Fruit fly (Drosophila melanogaster) whole organism, embryonic: ENCODE data around the gene CG4953.

ENCODE experiments used
- B-H1 ChIP-seq: fragments of 200-800 bp; sonication (Bioruptor generic); IDR thresholded peaks from 3 replicates; pipeline ENCODE4 v1.3.6; 2022; ENCODE audit warnings: missing biosample characterization, missing genetic modification characterization
- Bteb2 ChIP-seq: fragments of 200-800 bp; sonication (Bioruptor generic); optimal IDR thresholded peaks from 2 replicates; lab custom pipeline; 2016; ENCODE audit warnings: missing biosample characterization, missing genetic modification characterization
- CG11504 ChIP-seq: fragments of 200-800 bp; sonication (Bioruptor generic); optimal IDR thresholded peaks from 3 replicates; lab custom pipeline; 2019; ENCODE audit warnings: missing biosample characterization, mild to moderate bottlenecking, missing genetic modification characterization, moderate library complexity
- CG12769 ChIP-seq: fragments of 200-800 bp; sonication (Bioruptor generic); optimal IDR thresholded peaks from 2 replicates; lab custom pipeline; 2019; ENCODE audit warnings: missing biosample characterization, mild to moderate bottlenecking, missing genetic modification characterization, moderate library complexity
- CG14710 ChIP-seq: fragments of 200-800 bp; sonication (Bioruptor generic); optimal IDR thresholded peaks from 3 replicates; lab custom pipeline; 2019; ENCODE audit warnings: missing biosample characterization, mild to moderate bottlenecking, missing genetic modification characterization, moderate library complexity
- CG15696 ChIP-seq: fragments of 200-800 bp; sonication (Bioruptor generic); optimal IDR thresholded peaks from 2 replicates; lab custom pipeline; 2019; ENCODE audit warnings: missing biosample characterization, mild to moderate bottlenecking, missing genetic modification characterization, moderate library complexity
- CG16815 ChIP-seq: fragments of 200-800 bp; sonication (Bioruptor generic); optimal IDR thresholded peaks from 3 replicates; lab custom pipeline; 2017; ENCODE audit warnings: missing biosample characterization, mild to moderate bottlenecking, missing genetic modification characterization
- CG17361 ChIP-seq: fragments of 200-800 bp; sonication (Bioruptor generic); IDR thresholded peaks from 3 replicates; pipeline ENCODE4 v1.3.6; 2022; ENCODE audit warnings: missing biosample characterization, missing genetic modification characterization
- CG18262 ChIP-seq: fragments of 200-800 bp; optimal IDR thresholded peaks from 3 replicates; lab custom pipeline; 2019; ENCODE audit warnings: missing biosample characterization, mild to moderate bottlenecking, missing genetic modification characterization, moderate library complexity
- CG2889 ChIP-seq: fragments of 200-800 bp; sonication (Bioruptor generic); IDR thresholded peaks from 3 replicates; pipeline ENCODE4 v1.3.6; 2022; ENCODE audit warnings: missing biosample characterization, missing genetic modification characterization
- CG3065 ChIP-seq: fragments of 200-800 bp; sonication (Bioruptor generic); optimal IDR thresholded peaks from 2 replicates; lab custom pipeline; 2016; ENCODE audit warnings: missing biosample characterization, missing genetic modification characterization
- CG34422 ChIP-seq: fragments of 200-800 bp; sonication (Bioruptor generic); IDR thresholded peaks from 3 replicates; pipeline ENCODE4 v1.3.6; 2022; ENCODE audit warnings: missing biosample characterization, missing genetic modification characterization
- CG4854 ChIP-seq: fragments of 200-800 bp; sonication (Bioruptor generic); optimal IDR thresholded peaks from 2 replicates; lab custom pipeline; 2016; ENCODE audit warnings: missing biosample characterization, missing genetic modification characterization, inconsistent platforms
- CG7271 ChIP-seq: fragments of 200-800 bp; sonication (Bioruptor generic); optimal IDR thresholded peaks from 2 replicates; lab custom pipeline; 2018; ENCODE audit warnings: missing biosample characterization, mild to moderate bottlenecking, missing genetic modification characterization, moderate library complexity
- CG7987 ChIP-seq: fragments of 200-800 bp; sonication (Bioruptor generic); optimal IDR thresholded peaks from 2 replicates; lab custom pipeline; 2018; ENCODE audit warnings: missing biosample characterization, mild to moderate bottlenecking, missing genetic modification characterization, moderate library complexity
- CG8924 ChIP-seq: fragments of 200-800 bp; optimal IDR thresholded peaks from 3 replicates; lab custom pipeline; 2019; ENCODE audit warnings: missing biosample characterization, mild to moderate bottlenecking, missing genetic modification characterization, moderate library complexity
- Dip2 ChIP-seq: fragments of 200-800 bp; sonication (Bioruptor generic); IDR thresholded peaks from 2 replicates; pipeline ENCODE4 v1.3.6; 2022; ENCODE audit warnings: missing biosample characterization, missing genetic modification characterization
- E2f2 ChIP-seq: fragments of 200-800 bp; sonication (Bioruptor generic); IDR thresholded peaks from 2 replicates; pipeline ENCODE4 v1.3.6; 2022; ENCODE audit warnings: missing biosample characterization, missing genetic modification characterization
- ERR ChIP-seq: fragments of 200-800 bp; sonication (Bioruptor generic); optimal IDR thresholded peaks from 2 replicates; lab custom pipeline; 2016; ENCODE audit warnings: missing biosample characterization, missing genetic modification characterization
- Ets65A ChIP-seq: fragments of 200-800 bp; sonication (Bioruptor generic); peaks from one replicate; lab custom pipeline; 2016; ENCODE audit warnings: missing biosample characterization, missing genetic modification characterization
- Gug ChIP-seq: fragments of 200-800 bp; sonication (Bioruptor generic); IDR thresholded peaks from 4 replicates; pipeline ENCODE4 v1.3.6; 2022; ENCODE audit warnings: missing biosample characterization, missing genetic modification characterization
- Hand ChIP-seq: fragments of 200-800 bp; sonication (Bioruptor generic); optimal IDR thresholded peaks from 2 replicates; lab custom pipeline; 2017; ENCODE audit warnings: mild to moderate bottlenecking, missing biosample characterization, missing genetic modification reagents, missing genetic modification characterization
- MTF-1 ChIP-seq: fragments of 200-800 bp; sonication (Bioruptor generic); optimal IDR thresholded peaks from 2 replicates; lab custom pipeline; 2018; ENCODE audit warnings: missing biosample characterization, mild to moderate bottlenecking, missing genetic modification characterization, borderline replicate concordance
- Mrtf ChIP-seq: fragments of 200-800 bp; sonication (Bioruptor generic); IDR thresholded peaks from 3 replicates; pipeline ENCODE4 v1.3.6; 2022; ENCODE audit warnings: missing biosample characterization, missing genetic modification characterization
- NfI ChIP-seq: fragments of 200-800 bp; sonication (Bioruptor generic); optimal IDR thresholded peaks from 3 replicates; lab custom pipeline; 2018; ENCODE audit warnings: missing biosample characterization, mild to moderate bottlenecking, missing genetic modification characterization, moderate library complexity
- Poxn ChIP-seq: fragments of 200-800 bp; sonication (Bioruptor generic); IDR thresholded peaks from 2 replicates; pipeline ENCODE4 v1.3.6; 2022; ENCODE audit warnings: missing biosample characterization, missing genetic modification characterization
- Side ChIP-seq: fragments of 200-800 bp; sonication (Bioruptor generic); optimal IDR thresholded peaks from 2 replicates; lab custom pipeline; 2016; ENCODE audit warnings: missing biosample characterization, missing genetic modification characterization
- Six4 ChIP-seq: fragments of 200-800 bp; sonication (Bioruptor generic); optimal IDR thresholded peaks from 2 replicates; lab custom pipeline; 2016; ENCODE audit warnings: missing biosample characterization, missing genetic modification characterization
- Spps ChIP-seq: fragments of 200-800 bp; sonication (Bioruptor generic); optimal IDR thresholded peaks from 2 replicates; lab custom pipeline; 2018; ENCODE audit warnings: missing biosample characterization, mild to moderate bottlenecking, missing genetic modification characterization
- Xrp1 ChIP-seq: fragments of 200-800 bp; sonication (Bioruptor generic); IDR thresholded peaks from 2 replicates; pipeline ENCODE4 v1.3.6; 2022; ENCODE audit warnings: missing biosample characterization, missing genetic modification characterization
- al ChIP-seq: fragments of 200-800 bp; sonication (Bioruptor generic); IDR thresholded peaks from 2 replicates; pipeline ENCODE4 v1.3.6; 2022; ENCODE audit warnings: missing biosample characterization, missing genetic modification characterization
- ap ChIP-seq: fragments of 200-800 bp; sonication (Bioruptor generic); IDR thresholded peaks from 2 replicates; pipeline ENCODE4 v1.3.6; 2022; ENCODE audit warnings: missing biosample characterization, missing genetic modification characterization
- chm ChIP-seq: fragments of 200-800 bp; sonication (Bioruptor generic); IDR thresholded peaks from 2 replicates; pipeline ENCODE4 v1.3.6; 2022; ENCODE audit warnings: missing biosample characterization, missing genetic modification characterization
- chn ChIP-seq: fragments of 200-800 bp; sonication (Bioruptor generic); optimal IDR thresholded peaks from 2 replicates; lab custom pipeline; 2016; ENCODE audit warnings: missing biosample characterization, missing genetic modification characterization
- esg ChIP-seq: fragments of 200-800 bp; sonication (Bioruptor generic); conservative IDR thresholded peaks from 2 replicates; pipeline ENCODE4 v1.3.6; 2022; ENCODE audit warnings: missing biosample characterization, missing genetic modification characterization
- fd3F ChIP-seq: fragments of 200-800 bp; sonication (Bioruptor generic); optimal IDR thresholded peaks from 2 replicates; lab custom pipeline; 2018; ENCODE audit warnings: missing biosample characterization, mild to moderate bottlenecking, missing genetic modification characterization, moderate library complexity
- gem ChIP-seq: fragments of 200-800 bp; sonication (Bioruptor generic); optimal IDR thresholded peaks from 2 replicates; lab custom pipeline; 2019; ENCODE audit warnings: missing biosample characterization, mild to moderate bottlenecking, missing genetic modification characterization, moderate library complexity
- grau ChIP-seq: fragments of 200-800 bp; optimal IDR thresholded peaks from 3 replicates; lab custom pipeline; 2019; ENCODE audit warnings: missing biosample characterization, mild to moderate bottlenecking, missing genetic modification characterization, moderate library complexity
- gro ChIP-seq: fragments of 200-800 bp; sonication (Bioruptor generic); optimal IDR thresholded peaks from 2 replicates; lab custom pipeline; 2016; ENCODE audit warnings: missing biosample characterization, missing genetic modification characterization
- h ChIP-seq: fragments of >200 bp; optimal IDR thresholded peaks from 2 replicates; lab custom pipeline; 2017
- nau ChIP-seq: fragments of 200-800 bp; sonication (Bioruptor generic); optimal IDR thresholded peaks from 3 replicates; lab custom pipeline; 2017; ENCODE audit warnings: missing biosample characterization, mild to moderate bottlenecking, missing genetic modification characterization, missing genetic modification reagents
- pan ChIP-seq, 4 experiments: fragments of >200 bp in 3 of 4; fragments of 200-800 bp in 1 of 4; sonication (Bioruptor generic) in 1 of 4; optimal IDR thresholded peaks in 3 of 4; IDR thresholded peaks in 1 of 4; 2 replicates each; pipeline versions ENCODE4 v1.3.6 to Lab custom; 2017 to 2022; ENCODE audit warnings: missing biosample characterization in 2 of 4, missing genetic modification characterization in 2 of 4, mixed read lengths in 1 of 4
- pnt ChIP-seq: fragments of 200-800 bp; sonication (Bioruptor generic); optimal IDR thresholded peaks from 3 replicates; lab custom pipeline; 2016; ENCODE audit warnings: missing biosample characterization, missing genetic modification characterization
- pum ChIP-seq: fragments of 200-800 bp; sonication (Bioruptor generic); optimal IDR thresholded peaks from 2 replicates; lab custom pipeline; 2016; ENCODE audit warnings: missing biosample characterization, missing genetic modification characterization
- stc ChIP-seq: fragments of 200-800 bp; sonication (Bioruptor generic); IDR thresholded peaks from 2 replicates; pipeline ENCODE4 v1.3.6; 2022; ENCODE audit warnings: missing biosample characterization, missing genetic modification characterization
- sug ChIP-seq: fragments of 200-800 bp; optimal IDR thresholded peaks from 2 replicates; lab custom pipeline; 2019; ENCODE audit warnings: missing biosample characterization, mild to moderate bottlenecking, missing genetic modification characterization, moderate library complexity
- tap ChIP-seq: fragments of 200-800 bp; optimal IDR thresholded peaks from 3 replicates; lab custom pipeline; 2019; ENCODE audit warnings: missing biosample characterization, mild to moderate bottlenecking, missing genetic modification characterization, moderate library complexity
- wdn ChIP-seq: fragments of 200-800 bp; sonication (Bioruptor generic); IDR thresholded peaks from 2 replicates; pipeline ENCODE4 v1.3.6; 2022; ENCODE audit warnings: missing biosample characterization, missing genetic modification characterization
- wor ChIP-seq: fragments of 200-800 bp; sonication (Bioruptor generic); IDR thresholded peaks from 2 replicates; pipeline ENCODE4 v1.3.6; 2022; ENCODE audit warnings: missing biosample characterization, missing genetic modification characterization

The CG4953 gene

DNA sequence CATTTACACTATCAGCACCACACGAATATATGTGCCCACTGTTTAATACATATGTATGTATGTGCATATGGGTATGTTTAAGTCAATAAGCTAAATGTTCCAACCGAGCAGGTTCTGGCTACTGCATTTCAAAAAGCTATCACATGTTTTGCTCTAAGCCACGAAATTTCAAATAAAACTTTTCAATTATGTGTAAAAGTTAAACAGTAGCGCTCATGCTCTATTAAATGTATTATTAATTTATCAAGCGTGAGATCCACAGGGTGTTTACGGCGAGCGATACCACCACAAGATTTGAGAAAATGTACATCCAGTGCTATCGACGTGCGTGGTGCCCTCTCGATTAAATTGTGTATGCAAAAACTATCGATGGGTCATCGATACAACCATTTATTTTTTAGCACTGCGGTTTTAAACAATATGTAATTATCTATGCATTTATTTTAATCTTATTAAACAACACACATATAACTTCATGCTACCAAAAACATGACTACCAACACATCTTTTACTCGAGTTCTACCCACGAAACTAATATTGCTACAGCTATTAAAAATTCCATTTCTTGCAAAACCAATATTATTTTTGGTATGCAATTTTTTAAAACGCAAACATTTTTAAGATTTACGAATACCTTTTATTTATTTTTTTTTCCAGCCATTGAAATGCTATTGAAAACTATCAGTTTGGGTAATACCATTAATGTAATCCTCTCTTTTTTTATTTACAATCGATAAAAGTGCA, 5.6 kb upstream of the CG4953 start, which contains the start of gene Pten (continued):
- no peak; the same call in 3 of the 4 replicates for TF ChIP-seq Gug
- TF ChIP-seq ERR (GFP tag; lab: Kevin White, UChicago) = peak; percentile 9
- peak; percentile 73 for TF ChIP-seq Xrp1 (GFP tag; lab: Robert Waterston, UW)
- peak; percentile 67; the same call in 1 of the 2 replicates for TF ChIP-seq stc (GFP tag; lab: Robert Waterston, UW)
- peak; percentile 57 for TF ChIP-seq sug
- TF ChIP-seq CG4854 (GFP tag; lab: Kevin White, UChicago) = peak; percentile 48
- TF ChIP-seq gem (tag; lab: Kevin White, UChicago) = peak; percentile 80
- TF ChIP-seq Six4 (GFP tag; lab: Kevin White, UChicago) = peak; percentile 42
- TF ChIP-seq Mrtf (GFP tag; lab: Robert Waterston, UW) = no peak
- no peak for TF ChIP-seq Dip2
- peak; percentile 60 for TF ChIP-seq E2f2
- no peak for TF ChIP-seq CG12769 (tag; lab: Kevin White, UChicago)
- TF ChIP-seq tap (tag; lab: Kevin White, UChicago) = no peak
- TF ChIP-seq CG7987 (GFP tag; lab: Kevin White, UChicago) = no peak
- TF ChIP-seq Spps = peak; percentile 49
- TF ChIP-seq CG15696 = peak; percentile 63
- TF ChIP-seq esg (GFP tag; lab: Robert Waterston, UW) = 0 out of 2 replicates have a peak, but pooled peaks have one; percentile 50
- TF ChIP-seq CG18262 (tag; lab: Kevin White, UChicago) = peak; percentile 84
- TF ChIP-seq CG17361 (GFP tag; lab: Robert Waterston, UW) = peak; percentile 89; the same call in 2 of the 3 replicates
- peak; percentile 73 for TF ChIP-seq chn
- TF ChIP-seq h (lab: Kevin White, UChicago) = no peak
- no peak for TF ChIP-seq Hand
- peak; percentile 42 for TF ChIP-seq fd3F (GFP tag; lab: Kevin White, UChicago)
- TF ChIP-seq Poxn (GFP tag; lab: Robert Waterston, UW) = no peak
- peak; percentile 58 for TF ChIP-seq pnt (GFP tag; lab: Kevin White, UChicago)
- TF ChIP-seq B-H1 (GFP tag; lab: Robert Waterston, UW) = peak; percentile 58; the same call in 2 of the 3 replicates
- TF ChIP-seq pan (optimal IDR thresholded peaks at IDR 0.05; lab: Kevin White, UChicago) = no peak
- peak in 1 of 2 experiments; percentile 79 for TF ChIP-seq pan (GFP tag; optimal IDR thresholded peaks at IDR 0.05 in 1 of 2, IDR thresholded peaks at IDR 0.05 in 1 of 2)
- no peak for TF ChIP-seq CG11504 (tag; lab: Kevin White, UChicago)
- peak; percentile 16 for TF ChIP-seq CG7271 (tag; lab: Kevin White, UChicago)
- no peak for TF ChIP-seq chm (GFP tag; lab: Robert Waterston, UW)
- TF ChIP-seq NfI (GFP tag; lab: Kevin White, UChicago) = peak; percentile 64
- TF ChIP-seq CG8924 (tag; lab: Kevin White, UChicago) = peak; percentile 80
- TF ChIP-seq Bteb2 (GFP tag; lab: Kevin White, UChicago) = peak; percentile 75
- 0 out of 2 replicates have a peak, but pooled peaks have one; percentile 21 for TF ChIP-seq wdn (GFP tag; lab: Robert Waterston, UW)
- no peak for TF ChIP-seq nau (GFP tag; lab: Kevin White, UChicago)
- TF ChIP-seq CG2889 = no peak
- no peak for TF ChIP-seq MTF-1 (GFP tag; lab: Kevin White, UChicago)
- TF ChIP-seq CG34422 (GFP tag; lab: Robert Waterston, UW) = 0 out of 3 replicates have a peak, but pooled peaks have one; percentile 19
- TF ChIP-seq grau (tag; lab: Kevin White, UChicago) = peak; percentile 63
- peak; percentile 7 for TF ChIP-seq CG3065 (GFP tag; lab: Kevin White, UChicago)
- no peak; the same call in 1 of the 2 replicates for TF ChIP-seq ap (GFP tag; lab: Robert Waterston, UW)
- no peak for TF ChIP-seq CG16815
- peak; percentile 59 for TF ChIP-seq gro
- peak; percentile 95 for TF ChIP-seq Ets65A
- no peak for TF ChIP-seq wor (GFP tag; lab: Robert Waterston, UW)
- TF ChIP-seq Side = peak; percentile 67
- TF ChIP-seq al (GFP tag; lab: Robert Waterston, UW) = no peak; the same call in 1 of the 2 replicates
- peak; percentile 60 for TF ChIP-seq pum (GFP tag; lab: Kevin White, UChicago)
- TF ChIP-seq CG14710 (tag; lab: Kevin White, UChicago) = peak; percentile 90
